Worm (Caenorhabditis elegans) whole organism, L3 larva: Measurements from ENCODE around the gene pals-27.

Experiments used
- R02D3.7 ChIP-seq: fragments of 150-350 bp; optimal IDR thresholded peaks from 2 replicates; lab custom pipeline; 2014; ENCODE audit warnings: missing biosample characterization, missing genetic modification characterization
- ZK546.5 ChIP-seq: sonication (generic microtip); optimal IDR thresholded peaks from 2 replicates; lab custom pipeline; 2017; ENCODE audit warnings: missing biosample characterization, missing genetic modification characterization
- ceh-16 ChIP-seq: sonication (generic microtip); optimal IDR thresholded peaks from 2 replicates; lab custom pipeline; 2017; ENCODE audit warnings: missing biosample characterization, missing genetic modification characterization
- ceh-9 ChIP-seq: sonication (generic microtip); optimal IDR thresholded peaks from 2 replicates; lab custom pipeline; 2018; ENCODE audit warnings: missing biosample characterization, missing genetic modification characterization
- daf-12 ChIP-seq: fragments of 150-350 bp; optimal IDR thresholded peaks from 2 replicates; lab custom pipeline; 2014; ENCODE audit warnings: missing biosample characterization, missing genetic modification reagents, missing genetic modification characterization
- egl-27 ChIP-seq: sonication (generic microtip); optimal IDR thresholded peaks from 4 replicates; lab custom pipeline; 2017; ENCODE audit warnings: missing biosample characterization, missing genetic modification reagents, missing genetic modification characterization
- egl-5 ChIP-seq: fragments of 150-350 bp; optimal IDR thresholded peaks from 2 replicates; lab custom pipeline; 2017; ENCODE audit warnings: missing biosample characterization, missing genetic modification reagents, missing genetic modification characterization, inconsistent platforms
- elt-1 ChIP-seq: fragments of 150-350 bp; optimal IDR thresholded peaks from 2 replicates; lab custom pipeline; 2014; ENCODE audit warnings: missing biosample characterization, missing genetic modification characterization
- elt-2 ChIP-seq: sonication (generic microtip); optimal IDR thresholded peaks from 2 replicates; lab custom pipeline; 2016; ENCODE audit warnings: missing genetic modification reagents, mild to moderate bottlenecking, missing genetic modification characterization, missing compliant biosample characterization
- elt-3 ChIP-seq, 3 experiments: fragments of 150-350 bp in 1 of 3; sonication (generic microtip) in 2 of 3; optimal IDR thresholded peaks; 2 replicates in 2 of 3; 4 replicates in 1 of 3; lab custom pipeline; 2014 to 2017; ENCODE audit warnings: missing biosample characterization in 3 of 3, missing genetic modification characterization in 3 of 3
- fkh-2 ChIP-seq: fragments of 150-350 bp; optimal IDR thresholded peaks from 2 replicates; lab custom pipeline; 2014; ENCODE audit warnings: missing biosample characterization, missing genetic modification reagents, missing genetic modification characterization
- fos-1 ChIP-seq: fragments of 150-350 bp; optimal IDR thresholded peaks from 2 replicates; lab custom pipeline; 2014; ENCODE audit warnings: missing biosample characterization, missing genetic modification characterization
- hmg-11 ChIP-seq: sonication (generic microtip); optimal IDR thresholded peaks from 2 replicates; lab custom pipeline; 2016; ENCODE audit warnings: missing genetic modification characterization, missing compliant biosample characterization
- jun-1 ChIP-seq: fragments of 150-350 bp; optimal IDR thresholded peaks from 2 replicates; lab custom pipeline; 2014; ENCODE audit warnings: missing biosample characterization, missing genetic modification reagents, missing genetic modification characterization
- lin-15B ChIP-seq: fragments of 150-350 bp; optimal IDR thresholded peaks from 2 replicates; lab custom pipeline; 2014; ENCODE audit warnings: missing biosample characterization, missing genetic modification characterization
- lin-39 ChIP-seq: fragments of 150-350 bp; optimal IDR thresholded peaks from 2 replicates; lab custom pipeline; 2018; ENCODE audit warnings: missing biosample characterization, missing genetic modification reagents, missing genetic modification characterization
- mdl-1 ChIP-seq: fragments of 150-350 bp; optimal IDR thresholded peaks from 2 replicates; lab custom pipeline; 2014; ENCODE audit warnings: missing biosample characterization, missing genetic modification characterization
- nfya-1 ChIP-seq: sonication (generic microtip); optimal IDR thresholded peaks from 2 replicates; lab custom pipeline; 2017; ENCODE audit warnings: missing genetic modification characterization, mild to moderate bottlenecking, missing compliant biosample characterization, antibody characterized with exemption, moderate library complexity; ENCODE audit not compliant: insufficient read depth
- nhr-11 ChIP-seq: fragments of 150-350 bp; optimal IDR thresholded peaks from 2 replicates; lab custom pipeline; 2014; ENCODE audit warnings: missing biosample characterization, missing genetic modification characterization
- nhr-12 ChIP-seq: fragments of 150-350 bp; optimal IDR thresholded peaks from 2 replicates; lab custom pipeline; 2014; ENCODE audit warnings: missing biosample characterization, missing genetic modification characterization
- nhr-23 ChIP-seq: fragments of 150-350 bp; optimal IDR thresholded peaks from 2 replicates; lab custom pipeline; 2014; ENCODE audit warnings: missing biosample characterization, missing genetic modification reagents, missing genetic modification characterization
- nhr-237 ChIP-seq: fragments of 150-350 bp; optimal IDR thresholded peaks from 2 replicates; lab custom pipeline; 2014; ENCODE audit warnings: missing biosample characterization, missing genetic modification characterization
- nhr-25 ChIP-seq: sonication (generic microtip); optimal IDR thresholded peaks from 2 replicates; lab custom pipeline; 2017; ENCODE audit warnings: missing biosample characterization, missing genetic modification characterization
- nhr-28 ChIP-seq: fragments of 150-350 bp; optimal IDR thresholded peaks from 2 replicates; lab custom pipeline; 2014; ENCODE audit warnings: missing biosample characterization, missing genetic modification characterization
- nhr-43 ChIP-seq: sonication (generic microtip); optimal IDR thresholded peaks from 2 replicates; lab custom pipeline; 2016; ENCODE audit warnings: mild to moderate bottlenecking, missing genetic modification characterization, missing compliant biosample characterization; ENCODE audit not compliant: poor library complexity, severe bottlenecking
- nhr-67 ChIP-seq: fragments of 150-350 bp; optimal IDR thresholded peaks from 2 replicates; lab custom pipeline; 2014; ENCODE audit warnings: missing biosample characterization, missing genetic modification characterization
- pha-4 ChIP-seq: fragments of 150-350 bp; optimal IDR thresholded peaks from 2 replicates; lab custom pipeline; 2014; ENCODE audit warnings: missing biosample characterization, missing genetic modification reagents, missing genetic modification characterization
- pqm-1 ChIP-seq: fragments of 150-350 bp; optimal IDR thresholded peaks from 2 replicates; lab custom pipeline; 2017; ENCODE audit warnings: missing biosample characterization, missing genetic modification characterization, inconsistent platforms
- sea-2 ChIP-seq: fragments of 150-350 bp; sonication (generic microtip); optimal IDR thresholded peaks from 4 replicates; lab custom pipeline; 2014; ENCODE audit warnings: missing biosample characterization, missing genetic modification reagents, missing genetic modification characterization
- skn-1 ChIP-seq: fragments of 150-350 bp; optimal IDR thresholded peaks from 2 replicates; lab custom pipeline; 2014; ENCODE audit warnings: missing biosample characterization, missing genetic modification characterization
- snpc-4 ChIP-seq: fragments of 150-350 bp; optimal IDR thresholded peaks from 2 replicates; lab custom pipeline; 2014; ENCODE audit warnings: missing biosample characterization, missing genetic modification characterization
- unc-39 ChIP-seq: sonication (generic microtip); optimal IDR thresholded peaks from 4 replicates; lab custom pipeline; 2017; ENCODE audit warnings: missing biosample characterization, missing genetic modification characterization
- unc-62 ChIP-seq: fragments of 150-350 bp; sonication (generic microtip); optimal IDR thresholded peaks from 4 replicates; lab custom pipeline; 2014; ENCODE audit warnings: missing biosample characterization, missing genetic modification reagents, missing genetic modification characterization
- zag-1 ChIP-seq: fragments of 150-350 bp; optimal IDR thresholded peaks from 2 replicates; lab custom pipeline; 2014; ENCODE audit warnings: missing biosample characterization, missing genetic modification characterization

The pals-27 gene

ce11 chrIII:4357438-4357837 lies 24.0 kb upstream of the pals-27 start:
- TF ChIP-seq fos-1 (tag; lab: Kevin White, UChicago) (no peak), nhr-25 (tag; lab: Kevin White, UChicago) (no peak), egl-5 (tag; lab: Kevin White, UChicago) (no peak), ceh-9 (tag; lab: Kevin White, UChicago) (no peak), snpc-4 (tag; lab: Kevin White, UChicago) (no peak), pqm-1 (tag; lab: Kevin White, UChicago) (peak; percentile 42), ZK546.5 (tag; lab: Kevin White, UChicago) (no peak), elt-2 (tag; lab: Kevin White, UChicago) (peak; percentile 53), ceh-16 (no peak), nhr-43 (no peak), R02D3.7 (no peak), skn-1 (no peak), mdl-1 (tag; lab: Kevin White, UChicago) (no peak), lin-15B (tag; lab: Kevin White, UChicago) (no peak), nhr-23 (tag; lab: Kevin White, UChicago) (no peak), nhr-67 (no peak)

ce11 chrIII:4358345-4358744 lies 23.1 kb upstream of the pals-27 start:
- no peak for TF ChIP-seq ZK546.5 (tag; lab: Kevin White, UChicago)
- peak; percentile 36 for TF ChIP-seq lin-39 (tag; lab: Kevin White, UChicago)
- no peak for TF ChIP-seq nhr-11 (tag; lab: Kevin White, UChicago)
- TF ChIP-seq R02D3.7: no peak
- no peak for TF ChIP-seq daf-12
- no peak for TF ChIP-seq nhr-25 (tag; lab: Kevin White, UChicago)
- TF ChIP-seq nfya-1: peak; percentile 39
- TF ChIP-seq, all 47 proteins: peak for 2

- TF ChIP-seq nhr-28 (tag; lab: Kevin White, UChicago) (no peak), skn-1 (no peak), jun-1 (no peak), fkh-2 (tag; lab: Kevin White, UChicago) (no peak), egl-5 (tag; lab: Kevin White, UChicago) (no peak), elt-3 (tag; optimal IDR thresholded peaks at IDR 0.05; lab: Kevin White, UChicago) (no peak), nhr-11 (tag; lab: Kevin White, UChicago) (no peak), nhr-12 (tag; lab: Kevin White, UChicago) (no peak), nhr-23 (tag; lab: Kevin White, UChicago) (no peak), lin-39 (tag; lab: Kevin White, UChicago) (no peak)
These were observed 22.2 kb upstream of the pals-27 start for ce11 chrIII:4359208-4359607.

- TF ChIP-seq zag-1 (tag; lab: Kevin White, UChicago): no peak
- TF ChIP-seq lin-39 (tag; lab: Kevin White, UChicago): no peak
- no peak for TF ChIP-seq nfya-1
- TF ChIP-seq ceh-16: no peak
- no peak for TF ChIP-seq nhr-25 (tag; lab: Kevin White, UChicago)
- TF ChIP-seq unc-39 (tag; lab: Kevin White, UChicago): no peak
- TF ChIP-seq sea-2: no peak
- no peak for TF ChIP-seq nhr-237
- TF ChIP-seq daf-12: no peak
- TF ChIP-seq unc-62 (GFP tag; lab: Kevin White, UChicago): no peak
- no peak for TF ChIP-seq egl-27 (tag; lab: Kevin White, UChicago)
- TF ChIP-seq jun-1: no peak
- TF ChIP-seq elt-1: no peak
These were observed 21.5 kb upstream of the pals-27 start for ce11 chrIII:4359900-4360299.

- TF ChIP-seq ceh-9 (tag; lab: Kevin White, UChicago) (no peak), unc-39 (tag; lab: Kevin White, UChicago) (no peak), nfya-1 (peak; percentile 31), elt-2 (tag; lab: Kevin White, UChicago) (peak; percentile 24), nhr-25 (tag; lab: Kevin White, UChicago) (peak; percentile 10)
- TF ChIP-seq, all 47 proteins: peak for 3
These were observed 19.1 kb upstream of the pals-27 start for ce11 chrIII:4362332-4362731.

DNA sequence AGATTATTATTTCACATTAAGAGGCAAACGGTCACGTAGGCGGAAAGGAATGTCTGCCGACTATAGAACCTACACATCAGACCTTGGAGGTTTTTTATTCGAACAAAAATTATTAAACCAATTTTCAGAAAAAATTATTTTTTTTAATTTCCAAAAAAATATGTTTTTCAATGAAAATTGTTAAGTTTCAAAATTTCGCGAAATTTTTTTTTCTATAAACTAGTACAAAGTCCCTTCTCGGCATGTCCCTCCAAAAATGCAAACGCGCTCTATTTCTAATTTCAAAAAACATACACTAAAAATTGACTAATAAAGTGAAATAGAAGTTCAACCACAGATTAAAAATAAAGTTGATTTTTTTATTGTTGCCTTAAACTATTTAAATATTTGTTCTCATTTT lies 16.5 kb upstream of the pals-27 start, which contains the start of gene ckb-1:
Gene ckb-1, plus strand, starts transcription at position 301 of the 400 bp plus-strand sequence.
- TF ChIP-seq daf-12 (no peak), pha-4 (tag; lab: Kevin White, UChicago) (peak; percentile 10), hmg-11 (tag; lab: Kevin White, UChicago) (peak; percentile 7), nhr-28 (tag; lab: Kevin White, UChicago) (no peak)
